Worm (Caenorhabditis elegans) whole organism, L1 larva: ENCODE measurements around the gene acs-19.
A peak's percentile ranks its signal among the peaks of the same experiment; 100 is the strongest.

Source experiments
- C34B4.2 ChIP-seq: sonication (generic microtip); optimal IDR thresholded peaks from 2 replicates; lab custom pipeline; 2017; ENCODE audit warnings: mild to moderate bottlenecking, missing genetic modification characterization, missing compliant biosample characterization
- F16B12.6 ChIP-seq: fragments of 150-350 bp; optimal IDR thresholded peaks from 2 replicates; lab custom pipeline; 2014; ENCODE audit warnings: missing biosample characterization, missing genetic modification characterization
- Y116A8C.19 ChIP-seq: sonication (generic microtip); optimal IDR thresholded peaks from 2 replicates; lab custom pipeline; 2016; ENCODE audit warnings: missing compliant biosample characterization, missing genetic modification characterization, borderline replicate concordance
- aha-1 ChIP-seq: fragments of 150-350 bp; optimal IDR thresholded peaks from 2 replicates; lab custom pipeline; 2014; ENCODE audit warnings: missing biosample characterization, missing genetic modification characterization
- aly-2 ChIP-seq: fragments of 150-350 bp; optimal IDR thresholded peaks from 2 replicates; lab custom pipeline; 2014; ENCODE audit warnings: missing biosample characterization, missing genetic modification characterization
- ama-1 ChIP-seq: fragments of 150-350 bp; optimal IDR thresholded peaks from 2 replicates; lab custom pipeline; 2014
- blmp-1 ChIP-seq: fragments of 150-350 bp; optimal IDR thresholded peaks from 2 replicates; lab custom pipeline; 2014; ENCODE audit warnings: missing biosample characterization, missing genetic modification characterization
- dpl-1 ChIP-seq, 3 experiments: fragments of 150-350 bp in 2 of 3; sonication (generic microtip) in 1 of 3; optimal IDR thresholded peaks; 2 replicates each; lab custom pipeline; 2014 to 2017; ENCODE audit warnings: missing biosample characterization in 3 of 3, missing genetic modification characterization in 3 of 3, missing genetic modification reagents in 3 of 3
- dsc-1 ChIP-seq: sonication (generic microtip); optimal IDR thresholded peaks from 2 replicates; lab custom pipeline; 2016; ENCODE audit warnings: mild to moderate bottlenecking, missing genetic modification characterization, missing compliant biosample characterization
- efl-1 ChIP-seq, 4 experiments: fragments of 150-350 bp; optimal IDR thresholded peaks in 3 of 4; peaks in 1 of 4; 1 replicate in 1 of 4; 2 replicates in 3 of 4; lab custom pipeline; 2014; ENCODE audit warnings: missing biosample characterization in 2 of 4, missing genetic modification characterization in 2 of 4, missing genetic modification reagents in 2 of 4
- efl-3 ChIP-seq: fragments of 200-800 bp; sonication (Bioruptor generic); optimal IDR thresholded peaks from 2 replicates; lab custom pipeline; 2018; ENCODE audit warnings: mild to moderate bottlenecking, missing genetic modification characterization, missing compliant biosample characterization
- egl-13 ChIP-seq: sonication (generic microtip); optimal IDR thresholded peaks from 2 replicates; lab custom pipeline; 2016; ENCODE audit warnings: missing genotype, missing genetic modification reagents, missing genetic modification characterization, missing compliant biosample characterization
- elt-2 ChIP-seq: sonication (generic microtip); optimal IDR thresholded peaks from 2 replicates; lab custom pipeline; 2016; ENCODE audit warnings: missing genetic modification characterization, mild to moderate bottlenecking, inconsistent platforms, missing compliant biosample characterization, missing genetic modification reagents
- elt-3 ChIP-seq, 6 experiments: fragments of 150-350 bp in 1 of 6; sonication (generic microtip); optimal IDR thresholded peaks; 2 replicates each; lab custom pipeline; 2017 to 2018; ENCODE audit warnings: missing biosample characterization in 6 of 6, missing genetic modification characterization in 6 of 6, inconsistent platforms in 1 of 6
- ets-5 ChIP-seq: fragments of 200-800 bp; sonication (Bioruptor generic); IDR thresholded peaks from 2 replicates; pipeline ENCODE4 v1.3.6; 2022; ENCODE audit warnings: missing genetic modification characterization, missing compliant biosample characterization
- fkh-10 ChIP-seq: sonication (generic microtip); optimal IDR thresholded peaks from 2 replicates; lab custom pipeline; 2017; ENCODE audit warnings: missing biosample characterization, missing genetic modification reagents, missing genetic modification characterization
- fos-1 ChIP-seq: fragments of 150-350 bp; optimal IDR thresholded peaks from 2 replicates; lab custom pipeline; 2014; ENCODE audit warnings: missing biosample characterization, missing genetic modification characterization
- grh-1 ChIP-seq: fragments of 200-800 bp; sonication (Bioruptor generic); IDR thresholded peaks from 2 replicates; pipeline ENCODE4 v1.3.6; 2022; ENCODE audit warnings: missing genetic modification reagents, missing genetic modification characterization, missing compliant biosample characterization
- hlh-17 ChIP-seq: fragments of 200-800 bp; sonication (Bioruptor generic); optimal IDR thresholded peaks from 2 replicates; lab custom pipeline; 2018; ENCODE audit warnings: missing genetic modification characterization, mild to moderate bottlenecking, missing compliant biosample characterization, moderate library complexity, borderline replicate concordance
- hlh-4 ChIP-seq: sonication (generic microtip); optimal IDR thresholded peaks from 2 replicates; lab custom pipeline; 2016; ENCODE audit warnings: mild to moderate bottlenecking, missing genetic modification characterization, missing compliant biosample characterization
- isw-1 ChIP-seq: fragments of 200-800 bp; sonication (Bioruptor generic); IDR thresholded peaks from 2 replicates; pipeline ENCODE4 v1.3.6; 2022; ENCODE audit warnings: missing genetic modification characterization, missing compliant biosample characterization
- lin-13 ChIP-seq: fragments of 150-350 bp; optimal IDR thresholded peaks from 2 replicates; lab custom pipeline; 2014; ENCODE audit warnings: missing biosample characterization, missing genetic modification reagents, missing genetic modification characterization
- lin-14 ChIP-seq: fragments of 200-800 bp; sonication (Bioruptor generic); optimal IDR thresholded peaks from 2 replicates; lab custom pipeline; 2018; ENCODE audit warnings: mild to moderate bottlenecking, missing genetic modification characterization, moderate library complexity, missing compliant biosample characterization
- lin-15B ChIP-seq: fragments of 150-350 bp; sonication (generic microtip); optimal IDR thresholded peaks from 3 replicates; lab custom pipeline; 2014; ENCODE audit warnings: missing biosample characterization, missing genetic modification characterization
- lin-35 ChIP-seq, 2 experiments: fragments of 150-350 bp; optimal IDR thresholded peaks; 2 replicates each; lab custom pipeline; 2014; ENCODE audit warnings: missing biosample characterization in 2 of 2, missing genetic modification characterization in 2 of 2, missing genetic modification reagents in 2 of 2
- lin-39 ChIP-seq: fragments of 150-350 bp; optimal IDR thresholded peaks from 2 replicates; lab custom pipeline; 2014; ENCODE audit warnings: missing biosample characterization, missing genetic modification reagents, missing genetic modification characterization
- lsy-2 ChIP-seq, 2 experiments: fragments of 150-350 bp; optimal IDR thresholded peaks; 2 replicates each; lab custom pipeline; 2014; ENCODE audit warnings: missing biosample characterization in 2 of 2, missing genetic modification characterization in 2 of 2
- mep-1 ChIP-seq: fragments of 150-350 bp; optimal IDR thresholded peaks from 2 replicates; lab custom pipeline; 2014; ENCODE audit warnings: missing biosample characterization, missing genetic modification characterization
- nhr-19 ChIP-seq: fragments of 200-800 bp; sonication (Bioruptor generic); conservative IDR thresholded peaks from 2 replicates; pipeline ENCODE4 v1.3.6; 2022; ENCODE audit warnings: missing genetic modification characterization, missing compliant biosample characterization
- nhr-71 ChIP-seq: sonication (generic microtip); optimal IDR thresholded peaks from 2 replicates; lab custom pipeline; 2016; ENCODE audit warnings: mild to moderate bottlenecking, missing genetic modification characterization, moderate library complexity, missing compliant biosample characterization
- nhr-76 ChIP-seq: sonication (generic microtip); optimal IDR thresholded peaks from 2 replicates; lab custom pipeline; 2017; ENCODE audit warnings: missing biosample characterization, missing genetic modification characterization
- nhr-77 ChIP-seq: fragments of 150-350 bp; optimal IDR thresholded peaks from 2 replicates; lab custom pipeline; 2014; ENCODE audit warnings: missing biosample characterization, missing genetic modification characterization
- nhr-85 ChIP-seq: sonication (generic microtip); peaks from one replicate; lab custom pipeline; 2016; ENCODE audit warnings: missing genetic modification characterization, inconsistent platforms, missing compliant biosample characterization
- nhr-90 ChIP-seq: sonication (generic microtip); optimal IDR thresholded peaks from 2 replicates; lab custom pipeline; 2016; ENCODE audit warnings: mild to moderate bottlenecking, missing genetic modification characterization, missing compliant biosample characterization; ENCODE audit not compliant: poor library complexity
- pax-3 ChIP-seq: fragments of 200-800 bp; sonication (Bioruptor generic); optimal IDR thresholded peaks from 2 replicates; lab custom pipeline; 2018; ENCODE audit warnings: mild to moderate bottlenecking, missing genetic modification characterization, moderate library complexity, missing compliant biosample characterization
- rnt-1 ChIP-seq: sonication (generic microtip); optimal IDR thresholded peaks from 2 replicates; lab custom pipeline; 2016; ENCODE audit warnings: mild to moderate bottlenecking, missing genetic modification characterization, moderate library complexity, missing compliant biosample characterization
- snu-23 ChIP-seq: sonication (generic microtip); optimal IDR thresholded peaks from 2 replicates; lab custom pipeline; 2016; ENCODE audit warnings: missing genetic modification characterization, missing compliant biosample characterization
- sup-37 ChIP-seq: fragments of 200-800 bp; sonication (Bioruptor generic); optimal IDR thresholded peaks from 2 replicates; lab custom pipeline; 2018; ENCODE audit warnings: mild to moderate bottlenecking, missing genetic modification characterization, missing compliant biosample characterization
- swsn-7 ChIP-seq: sonication (generic microtip); optimal IDR thresholded peaks from 2 replicates; lab custom pipeline; 2016; ENCODE audit warnings: missing genetic modification characterization, missing compliant biosample characterization
- tbx-2 ChIP-seq: sonication (generic microtip); optimal IDR thresholded peaks from 2 replicates; lab custom pipeline; 2016; ENCODE audit warnings: missing genetic modification characterization, missing compliant biosample characterization
- tlp-1 ChIP-seq: fragments of 150-350 bp; optimal IDR thresholded peaks from 2 replicates; lab custom pipeline; 2014; ENCODE audit warnings: missing biosample characterization, missing genetic modification characterization
- unc-130 ChIP-seq: fragments of 150-350 bp; optimal IDR thresholded peaks from 2 replicates; lab custom pipeline; 2017; ENCODE audit warnings: missing biosample characterization, missing genetic modification characterization, inconsistent platforms
- unc-30 ChIP-seq: sonication (generic microtip); optimal IDR thresholded peaks from 2 replicates; lab custom pipeline; 2017; ENCODE audit warnings: missing biosample characterization, missing genetic modification characterization
- zip-4 ChIP-seq: fragments of 200-800 bp; sonication (Bioruptor generic); optimal IDR thresholded peaks from 2 replicates; lab custom pipeline; 2018; ENCODE audit warnings: mild to moderate bottlenecking, missing genetic modification characterization, moderate library complexity, missing compliant biosample characterization
- ztf-11 ChIP-seq, 2 experiments: sonication (generic microtip); optimal IDR thresholded peaks; 2 replicates each; lab custom pipeline; 2016 to 2017; ENCODE audit warnings: missing genetic modification characterization in 2 of 2, missing biosample characterization in 1 of 2, missing compliant biosample characterization in 1 of 2
- ztf-4 ChIP-seq: fragments of 150-350 bp; optimal IDR thresholded peaks from 2 replicates; lab custom pipeline; 2014; ENCODE audit warnings: missing biosample characterization, missing genetic modification characterization

acs-19 gene

ce11 chrIII:3914836-3915235, 50.5 kb downstream of the acs-19 start (continued):
- TF ChIP-seq fkh-10 (GFP tag; lab: Kevin White, UChicago) (no peak), nhr-19 (peak; percentile 18; the same call in 1 of the 2 replicates), aly-2 (tag; lab: Kevin White, UChicago) (no peak), efl-3 (GFP tag; lab: Kevin White, UChicago) (no peak), nhr-71 (tag; lab: Kevin White, UChicago) (peak; percentile 37), hlh-17 (GFP tag; lab: Kevin White, UChicago) (no peak), lin-35 (GFP tag; optimal IDR thresholded peaks at IDR 0.05; lab: Kevin White, UChicago) (no peak), ama-1 (lab: Kevin White, UChicago) (no peak), tbx-2 (tag; lab: Kevin White, UChicago) (no peak), rnt-1 (tag; lab: Kevin White, UChicago) (peak; percentile 60), nhr-90 (tag; lab: Kevin White, UChicago) (no peak), tlp-1 (tag; lab: Kevin White, UChicago) (no peak), snu-23 (no peak), aha-1 (no peak), sup-37 (no peak), C34B4.2 (tag; lab: Kevin White, UChicago) (no peak), ztf-11 (tag; optimal IDR thresholded peaks at IDR 0.05; lab: Kevin White, UChicago) (no peak), fos-1 (tag; lab: Kevin White, UChicago) (no peak)

ce11 chrIII:3915705-3916104, 51.4 kb downstream of the acs-19 start:
- TF ChIP-seq lin-13 (GFP tag; lab: Kevin White, UChicago) (no peak), dsc-1 (peak; percentile 15), mep-1 (tag; lab: Kevin White, UChicago) (peak; percentile 65), nhr-85 (no peak), unc-30 (tag; lab: Kevin White, UChicago) (no peak), efl-1 (optimal IDR thresholded peaks at IDR 0.05; lab: Kevin White, UChicago) (peak in 1 of 2 experiments; percentile 16), efl-1 (GFP tag; optimal IDR thresholded peaks at IDR 0.05 in 1 of 2; lab: Kevin White, UChicago) (no peak), Y116A8C.19 (tag; lab: Kevin White, UChicago) (no peak), F16B12.6 (tag; lab: Kevin White, UChicago) (no peak), snu-23 (peak; percentile 34), swsn-7 (tag; lab: Kevin White, UChicago) (no peak), tlp-1 (tag; lab: Kevin White, UChicago) (no peak), nhr-71 (tag; lab: Kevin White, UChicago) (no peak), unc-130 (tag; lab: Kevin White, UChicago) (no peak), lin-35 (GFP tag; optimal IDR thresholded peaks at IDR 0.05; lab: Kevin White, UChicago) (peak in 1 of 2 experiments; percentile 23), ztf-4 (tag; lab: Kevin White, UChicago) (no peak), elt-2 (tag; lab: Kevin White, UChicago) (no peak), lsy-2 (tag; optimal IDR thresholded peaks at IDR 0.05; lab: Kevin White, UChicago) (peak; percentile 4 to 19), blmp-1 (tag; lab: Kevin White, UChicago) (peak; percentile 44), elt-3 (tag; optimal IDR thresholded peaks at IDR 0.05; lab: Kevin White, UChicago) (no peak), hlh-17 (GFP tag; lab: Kevin White, UChicago) (no peak), hlh-4 (tag; lab: Kevin White, UChicago) (no peak), dpl-1 (GFP tag; optimal IDR thresholded peaks at IDR 0.05; lab: Kevin White, UChicago) (peak in 1 of 3 experiments; percentile 17), egl-13 (no peak), nhr-19 (no peak), rnt-1 (tag; lab: Kevin White, UChicago) (peak; percentile 20), lin-14 (GFP tag; lab: Kevin White, UChicago) (peak; percentile 58), efl-3 (GFP tag; lab: Kevin White, UChicago) (no peak)

- no peak for TF ChIP-seq pax-3 (tag; lab: Kevin White, UChicago)
- TF ChIP-seq blmp-1 (tag; lab: Kevin White, UChicago): peak; percentile 62
- no peak for TF ChIP-seq C34B4.2 (tag; lab: Kevin White, UChicago)
- TF ChIP-seq ets-5: no peak
- TF ChIP-seq grh-1 (GFP tag; lab: Robert Waterston, UW): 0 out of 2 replicates have a peak, but pooled peaks have one; percentile 28
- TF ChIP-seq hlh-4 (tag; lab: Kevin White, UChicago): no peak
- peak; percentile 4 for TF ChIP-seq lin-39 (tag; lab: Kevin White, UChicago)
- TF ChIP-seq nhr-85: peak; percentile 73
- peak; percentile 16 for TF ChIP-seq elt-2 (tag; lab: Kevin White, UChicago)
- TF ChIP-seq swsn-7 (tag; lab: Kevin White, UChicago): peak; percentile 66
- TF ChIP-seq fos-1 (tag; lab: Kevin White, UChicago): no peak
- TF ChIP-seq egl-13: no peak
- peak; percentile 45 for TF ChIP-seq lin-15B (tag; lab: Kevin White, UChicago)
- no peak for TF ChIP-seq ama-1 (lab: Kevin White, UChicago)
- TF ChIP-seq isw-1 (GFP tag; lab: Robert Waterston, UW): peak; percentile 48
- no peak for TF ChIP-seq nhr-76 (tag; lab: Kevin White, UChicago)
- TF ChIP-seq sup-37: no peak
- no peak for TF ChIP-seq nhr-77
- peak; percentile 52 for TF ChIP-seq nhr-90 (tag; lab: Kevin White, UChicago)
- peak; percentile 22 for TF ChIP-seq ztf-4 (tag; lab: Kevin White, UChicago)
- TF ChIP-seq zip-4 (GFP tag; lab: Kevin White, UChicago): no peak
- TF ChIP-seq elt-3 (tag; optimal IDR thresholded peaks at IDR 0.05; lab: Kevin White, UChicago): peak in 1 of 6 experiments; percentile 70
Observed at ce11 chrIII:3916624-3917023, 52.3 kb downstream of the acs-19 start, which contains the start of gene ccdc-47. TSS of gene ccdc-47 (plus strand) at chrIII:3916967.
